Fruit fly (Drosophila melanogaster): Measurements from ENCODE around the gene RpS27A.

The RpS27A gene

DNA sequence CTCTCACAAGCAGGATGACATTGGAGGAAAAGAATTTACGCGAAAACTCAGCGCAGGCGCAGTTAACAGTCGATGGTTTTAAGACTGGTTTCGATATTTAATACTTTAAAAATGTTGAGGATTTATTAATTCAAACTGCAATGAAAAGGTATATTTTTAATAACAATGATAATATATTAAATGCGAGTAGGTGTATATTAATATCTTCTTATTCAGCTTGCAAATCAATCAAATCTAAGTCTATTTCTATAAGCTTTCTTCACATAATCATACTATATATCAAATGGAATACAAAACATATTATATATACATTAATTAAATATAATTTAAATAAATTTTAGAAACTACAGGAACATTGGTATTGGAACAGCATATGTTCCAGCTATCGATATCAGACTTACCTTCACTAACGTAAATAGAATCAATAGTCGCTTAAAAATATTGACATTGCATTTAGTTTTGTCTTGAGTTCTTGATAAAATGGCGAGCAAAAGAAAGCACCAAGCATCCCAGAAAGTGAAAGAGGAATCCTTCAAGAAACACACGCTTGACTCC lies 27.5 kb downstream of the RpS27A start, which contains the start of the genes TBC1D16 and holn1 (continued):
- TF ChIP-seq zen2 (GFP tag; IDR thresholded peaks at IDR 0.05; ENCODE audit: partially characterized antibody), result peak; percentile 5; the same call in 1 of the 3 replicates
- peak; percentile 1 for TF ChIP-seq CG12104 (GFP tag; optimal IDR thresholded peaks at IDR 0.05)
- no peak for TF ChIP-seq rib (GFP tag; IDR thresholded peaks at IDR 0.05)
- no peak for TF ChIP-seq tup (GFP tag; optimal IDR thresholded peaks at IDR 0.05)
- TF ChIP-seq sr (GFP tag; IDR thresholded peaks at IDR 0.05), result no peak
- no peak for TF ChIP-seq CG17186 (GFP tag; optimal IDR thresholded peaks at IDR 0.05)
- TF ChIP-seq ab (GFP tag; optimal IDR thresholded peaks at IDR 0.05), result no peak
- no peak for TF ChIP-seq NFAT (GFP tag; IDR thresholded peaks at IDR 0.05)
- no peak for TF ChIP-seq CG11695 (GFP tag; IDR thresholded peaks at IDR 0.05)
- TF ChIP-seq Ssrp (tag; optimal IDR thresholded peaks at IDR 0.05), result no peak
- no peak for TF ChIP-seq CG6765 (GFP tag; optimal IDR thresholded peaks at IDR 0.05)
- TF ChIP-seq toy (GFP tag; IDR thresholded peaks at IDR 0.05), result no peak
- TF ChIP-seq CG8388 (GFP tag; optimal IDR thresholded peaks at IDR 0.05), result no peak
- 0 out of 3 replicates have a peak, but pooled peaks have one; percentile 13 for TF ChIP-seq CG16813 (GFP tag; IDR thresholded peaks at IDR 0.05; ENCODE audit: partially characterized antibody)
- TF ChIP-seq sna (GFP tag; IDR thresholded peaks at IDR 0.05; ENCODE audit: partially characterized antibody), result 0 out of 2 replicates have a peak, but pooled peaks have one; percentile 32
- peak; percentile 3 for TF ChIP-seq CG8281 (tag; optimal IDR thresholded peaks at IDR 0.05)
- peak; percentile 85 for TF ChIP-seq ewg (GFP tag; optimal IDR thresholded peaks at IDR 0.05)
- no peak for TF ChIP-seq gro (GFP tag; optimal IDR thresholded peaks at IDR 0.05)
- no peak for TF ChIP-seq pita (GFP tag; optimal IDR thresholded peaks at IDR 0.05)
- no peak for TF ChIP-seq dm (GFP tag; optimal IDR thresholded peaks at IDR 0.05)
- no peak for TF ChIP-seq CG8089 (GFP tag; optimal IDR thresholded peaks at IDR 0.05)
- no peak for TF ChIP-seq Dbx (GFP tag; IDR thresholded peaks at IDR 0.05)
- no peak for TF ChIP-seq CG33557 (GFP tag; optimal IDR thresholded peaks at IDR 0.05)
- TF ChIP-seq cad (GFP tag; optimal IDR thresholded peaks at IDR 0.05), result no peak
- TF ChIP-seq CG5245 (GFP tag; optimal IDR thresholded peaks at IDR 0.05), result no peak
- peak; percentile 21 for TF ChIP-seq Dp (GFP tag; optimal IDR thresholded peaks at IDR 0.05)
- TF ChIP-seq CG10565 (GFP tag; optimal IDR thresholded peaks at IDR 0.05), result no peak
- no peak for TF ChIP-seq ftz-f1 (GFP tag; optimal IDR thresholded peaks at IDR 0.05)
- no peak for TF ChIP-seq Abd-B (GFP tag; optimal IDR thresholded peaks at IDR 0.05)
- peak; percentile 29 for TF ChIP-seq CG15696 (tag; optimal IDR thresholded peaks at IDR 0.05)
- peak; percentile 27; the same call in 1 of the 3 replicates for TF ChIP-seq Doc3 (GFP tag; IDR thresholded peaks at IDR 0.05; ENCODE audit: partially characterized antibody)
- TF ChIP-seq CG30431 (GFP tag; optimal IDR thresholded peaks at IDR 0.05), result no peak
- no peak for TF ChIP-seq CG6689 (GFP tag; IDR thresholded peaks at IDR 0.05)
- no peak for TF ChIP-seq inv (GFP tag; IDR thresholded peaks at IDR 0.05; ENCODE audit: partially characterized antibody)
- no peak for TF ChIP-seq CG7556 (GFP tag; optimal IDR thresholded peaks at IDR 0.05)
- no peak for TF ChIP-seq otp (GFP tag; IDR thresholded peaks at IDR 0.05)
- TF ChIP-seq pum (GFP tag; optimal IDR thresholded peaks at IDR 0.05), result no peak
- peak; percentile 64 for TF ChIP-seq unc-4 (GFP tag; IDR thresholded peaks at IDR 0.05; ENCODE audit: partially characterized antibody)
- TF ChIP-seq HLH4C (GFP tag; IDR thresholded peaks at IDR 0.05; ENCODE audit: partially characterized antibody), result peak; percentile 52; the same call in 2 of the 3 replicates
- TF ChIP-seq nerfin-1 (tag; optimal IDR thresholded peaks at IDR 0.05), result peak; percentile 3
- no peak for TF ChIP-seq MESR4 (GFP tag; optimal IDR thresholded peaks at IDR 0.05)
- no peak for TF ChIP-seq CG6813 (GFP tag; optimal IDR thresholded peaks at IDR 0.05)
- TF ChIP-seq sqz (GFP tag; optimal IDR thresholded peaks at IDR 0.05), result no peak
- TF ChIP-seq PHDP (tag; optimal IDR thresholded peaks at IDR 0.05), result peak; percentile 23
- peak; percentile 55; the same call in 1 of the 2 replicates for TF ChIP-seq amos (GFP tag; IDR thresholded peaks at IDR 0.05; ENCODE audit: partially characterized antibody)
